Worm (Caenorhabditis elegans) whole organism, L4 larva: ENCODE results near the gene C26B9.6.

Experiments used
- F26F4.8 ChIP-seq: fragments of 200-800 bp; sonication (Bioruptor generic); conservative IDR thresholded peaks from 2 replicates; pipeline ENCODE4 v1.3.6; 2022; ENCODE audit warnings: missing genetic modification characterization, missing compliant biosample characterization
- F37D6.2 ChIP-seq: sonication (generic microtip); optimal IDR thresholded peaks from 2 replicates; lab custom pipeline; 2016; ENCODE audit warnings: mild to moderate bottlenecking, missing genetic modification characterization, missing compliant biosample characterization
- ZK337.2 ChIP-seq: fragments of 200-800 bp; sonication (Bioruptor generic); IDR thresholded peaks from 2 replicates; pipeline ENCODE4 v1.3.6; 2022; ENCODE audit warnings: missing genetic modification reagents, missing genetic modification characterization, missing compliant biosample characterization
- aha-1 ChIP-seq: fragments of 150-350 bp; peaks from one replicate; lab custom pipeline; 2014; ENCODE audit warnings: missing biosample characterization, missing genetic modification characterization
- aly-2 ChIP-seq: sonication (generic microtip); optimal IDR thresholded peaks from 2 replicates; lab custom pipeline; 2018; ENCODE audit warnings: missing biosample characterization, missing genetic modification characterization
- ceh-20 ChIP-seq: fragments of 200-800 bp; sonication (Bioruptor generic); IDR thresholded peaks from 2 replicates; pipeline ENCODE4 v1.3.6; 2022; ENCODE audit warnings: missing genetic modification reagents, missing genetic modification characterization, missing compliant biosample characterization
- daf-19 ChIP-seq: fragments of 200-800 bp; sonication (Bioruptor generic); conservative IDR thresholded peaks from 2 replicates; pipeline ENCODE4 v1.3.6; 2022; ENCODE audit warnings: missing genetic modification characterization, missing compliant biosample characterization
- dmd-6 ChIP-seq: fragments of 200-800 bp; sonication (Bioruptor generic); IDR thresholded peaks from 2 replicates; pipeline ENCODE4 v1.3.6; 2022; ENCODE audit warnings: missing genetic modification reagents, missing genetic modification characterization, missing compliant biosample characterization
- dve-1 ChIP-seq: sonication (generic microtip); optimal IDR thresholded peaks from 2 replicates; lab custom pipeline; 2017; ENCODE audit warnings: antibody characterized with exemption, mild to moderate bottlenecking, missing genetic modification characterization, missing compliant biosample characterization; ENCODE audit not compliant: insufficient read depth
- egl-27 ChIP-seq: sonication (generic microtip); optimal IDR thresholded peaks from 3 replicates; lab custom pipeline; 2017; ENCODE audit warnings: missing biosample characterization, missing genetic modification reagents, missing genetic modification characterization
- egl-43 ChIP-seq: fragments of 200-800 bp; sonication (Bioruptor generic); IDR thresholded peaks from 2 replicates; pipeline ENCODE4 v1.3.6; 2022; ENCODE audit warnings: missing genetic modification reagents, missing genetic modification characterization, missing compliant biosample characterization
- fkh-10 ChIP-seq: fragments of 150-350 bp; optimal IDR thresholded peaks from 2 replicates; lab custom pipeline; 2014; ENCODE audit warnings: missing biosample characterization, missing genetic modification reagents, missing genetic modification characterization
- gei-8 ChIP-seq: fragments of 200-800 bp; sonication (Bioruptor generic); optimal IDR thresholded peaks from 2 replicates; lab custom pipeline; 2018; ENCODE audit warnings: mild to moderate bottlenecking, missing genetic modification characterization, missing compliant biosample characterization
- hif-1 ChIP-seq, 2 experiments: sonication (generic microtip); optimal IDR thresholded peaks; 2 replicates each; lab custom pipeline; 2016 to 2017; ENCODE audit warnings: missing compliant biosample characterization in 2 of 2, missing genetic modification characterization in 2 of 2, missing genetic modification reagents in 2 of 2, missing genotype in 2 of 2, mild to moderate bottlenecking in 1 of 2
- hlh-11 ChIP-seq: fragments of 200-800 bp; sonication (Bioruptor generic); optimal IDR thresholded peaks from 2 replicates; lab custom pipeline; 2018; ENCODE audit warnings: mild to moderate bottlenecking, missing genetic modification characterization, missing compliant biosample characterization
- hlh-30 ChIP-seq: sonication (generic microtip); optimal IDR thresholded peaks from 2 replicates; lab custom pipeline; 2017; ENCODE audit warnings: antibody characterized with exemption, mild to moderate bottlenecking, missing genetic modification characterization, missing compliant biosample characterization; ENCODE audit not compliant: insufficient read depth
- hmg-1.1 ChIP-seq: fragments of 200-800 bp; sonication (Bioruptor generic); IDR thresholded peaks from 2 replicates; pipeline ENCODE4 v1.3.6; 2022; ENCODE audit warnings: missing genetic modification reagents, missing genetic modification characterization, missing compliant biosample characterization
- jun-1 ChIP-seq: fragments of 150-350 bp; optimal IDR thresholded peaks from 2 replicates; lab custom pipeline; 2014; ENCODE audit warnings: missing biosample characterization, missing genetic modification reagents, missing genetic modification characterization
- lin-29 ChIP-seq: fragments of 200-800 bp; sonication (Bioruptor generic); IDR thresholded peaks from 2 replicates; pipeline ENCODE4 v1.3.6; 2022; ENCODE audit warnings: missing genetic modification reagents, missing genetic modification characterization, missing compliant biosample characterization
- lin-38 ChIP-seq: fragments of 200-800 bp; sonication (Bioruptor generic); IDR thresholded peaks from 2 replicates; pipeline ENCODE4 v1.3.6; 2022; ENCODE audit warnings: missing genetic modification reagents, missing genetic modification characterization, missing compliant biosample characterization
- lsy-2 ChIP-seq, 2 experiments: fragments of 150-350 bp in 1 of 2; sonication (generic microtip) in 1 of 2; optimal IDR thresholded peaks; 2 replicates each; lab custom pipeline; 2014 to 2017; ENCODE audit warnings: missing biosample characterization in 2 of 2, missing genetic modification characterization in 2 of 2
- mep-1 ChIP-seq: fragments of 150-350 bp; sonication (generic microtip); optimal IDR thresholded peaks from 3 replicates; lab custom pipeline; 2014; ENCODE audit warnings: missing biosample characterization, missing genetic modification characterization
- nhr-111 ChIP-seq: fragments of 200-800 bp; sonication (Bioruptor generic); optimal IDR thresholded peaks from 2 replicates; lab custom pipeline; 2018; ENCODE audit warnings: mild to moderate bottlenecking, missing genetic modification characterization, missing compliant biosample characterization
- nhr-237 ChIP-seq: sonication (generic microtip); optimal IDR thresholded peaks from 2 replicates; lab custom pipeline; 2017; ENCODE audit warnings: missing biosample characterization, missing genetic modification characterization
- nhr-76 ChIP-seq: fragments of 150-350 bp; optimal IDR thresholded peaks from 2 replicates; lab custom pipeline; 2014; ENCODE audit warnings: missing biosample characterization, missing genetic modification characterization
- pha-4 ChIP-seq, 2 experiments: fragments of 150-350 bp in 1 of 2; fragments of 200-800 bp in 1 of 2; sonication (Bioruptor generic) in 1 of 2; IDR thresholded peaks in 1 of 2; optimal IDR thresholded peaks in 1 of 2; 2 replicates each; pipeline versions ENCODE4 v1.3.6 to Lab custom; 2014 to 2022; ENCODE audit warnings: missing genetic modification characterization in 2 of 2, missing genetic modification reagents in 2 of 2, missing biosample characterization in 1 of 2, missing compliant biosample characterization in 1 of 2
- rbr-2 ChIP-seq: sonication (generic microtip); optimal IDR thresholded peaks from 2 replicates; lab custom pipeline; 2016; ENCODE audit warnings: missing genotype, missing genetic modification characterization, missing compliant biosample characterization
- sdz-12 ChIP-seq: fragments of 200-800 bp; sonication (Bioruptor generic); optimal IDR thresholded peaks from 2 replicates; lab custom pipeline; 2018; ENCODE audit warnings: mild to moderate bottlenecking, missing genetic modification characterization, missing compliant biosample characterization
- snpc-4 ChIP-seq: fragments of 150-350 bp; optimal IDR thresholded peaks from 2 replicates; lab custom pipeline; 2014; ENCODE audit warnings: missing biosample characterization, missing genetic modification characterization
- ztf-11 ChIP-seq: fragments of 150-350 bp; optimal IDR thresholded peaks from 2 replicates; lab custom pipeline; 2014; ENCODE audit warnings: missing biosample characterization, missing genetic modification characterization

C26B9.6 gene

DNA sequence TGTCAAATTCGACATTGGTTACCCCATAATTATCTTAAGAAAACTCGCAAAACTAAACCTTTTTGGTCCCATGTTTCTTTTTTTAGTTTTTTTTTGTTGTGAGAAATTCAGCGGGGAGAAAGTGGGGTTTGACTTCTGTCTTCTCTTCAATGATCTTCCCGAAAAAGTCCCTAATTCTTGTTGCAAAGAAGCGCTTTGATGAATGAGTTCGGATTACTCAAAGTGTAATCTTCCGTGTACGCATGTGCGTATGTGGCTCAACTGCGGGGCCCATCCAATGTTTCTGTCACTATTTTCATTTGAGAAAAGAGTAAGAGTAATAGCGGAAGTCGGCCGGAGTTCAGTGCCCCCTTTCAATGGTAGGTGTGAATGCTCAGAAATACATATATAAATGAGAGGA is 24.1 kb downstream of the C26B9.6 start:
- TF ChIP-seq ztf-11: no peak
- no peak for TF ChIP-seq ceh-20
- TF ChIP-seq nhr-237 (tag; lab: Kevin White, UChicago): no peak
- TF ChIP-seq sdz-12 (GFP tag; lab: Kevin White, UChicago): no peak
- TF ChIP-seq pha-4 (GFP tag; IDR thresholded peaks at IDR 0.05; lab: Robert Waterston, UW): no peak
- no peak for TF ChIP-seq pha-4 (tag; optimal IDR thresholded peaks at IDR 0.05; lab: Kevin White, UChicago)
- no peak for TF ChIP-seq lin-38 (GFP tag; lab: Robert Waterston, UW)

ce11 chrX:5309622-5310021 is 25.6 kb downstream of the C26B9.6 start:
- TF ChIP-seq hif-1 (tag; optimal IDR thresholded peaks at IDR 0.05; lab: Kevin White, UChicago) (no peak), egl-43 (0 out of 2 replicates have a peak, but pooled peaks have one; percentile 17), ZK337.2 (GFP tag; lab: Robert Waterston, UW) (no peak), daf-19 (GFP tag; lab: Robert Waterston, UW) (no peak)

DNA sequence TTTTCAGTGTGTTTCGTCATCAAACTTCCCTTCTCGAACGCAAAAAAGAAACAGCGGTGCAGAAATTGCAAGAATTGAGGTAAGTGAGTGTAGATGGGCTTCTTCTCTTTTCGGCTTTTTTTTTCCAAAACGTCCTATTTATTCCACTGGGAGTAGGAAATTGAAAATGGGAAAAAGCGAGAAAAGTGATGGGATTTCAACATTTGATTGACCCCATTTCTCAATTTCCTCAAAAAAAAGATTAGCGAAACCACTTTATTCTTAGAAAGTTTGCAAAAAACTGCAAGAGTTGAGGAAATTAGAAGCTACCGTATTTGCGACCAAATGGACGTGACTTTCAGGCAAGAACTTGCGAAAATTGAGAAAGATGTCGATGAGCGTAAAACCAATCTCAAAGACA is 31.8 kb downstream of the C26B9.6 start, which contains the start of gene ags-3:
Gene ags-3, minus strand, starts transcription at position 101 of the 400 bp plus-strand sequence.
- TF ChIP-seq F26F4.8: no peak
- TF ChIP-seq aha-1 (tag; lab: Kevin White, UChicago): no peak
- no peak for TF ChIP-seq snpc-4 (tag; lab: Kevin White, UChicago)
- TF ChIP-seq egl-27 (tag; lab: Kevin White, UChicago): no peak
- TF ChIP-seq lin-29 (GFP tag; lab: Robert Waterston, UW): no peak

- TF ChIP-seq gei-8 (no peak), hlh-30 (tag; lab: Kevin White, UChicago) (peak; percentile 2), hlh-11 (tag; lab: Kevin White, UChicago) (peak; percentile 20), F37D6.2 (tag; lab: Kevin White, UChicago) (peak; percentile 24), lin-38 (GFP tag; lab: Robert Waterston, UW) (0 out of 2 replicates have a peak, but pooled peaks have one; percentile 12), hmg-1.1 (GFP tag; lab: Robert Waterston, UW) (peak; percentile 65), aly-2 (no peak), jun-1 (no peak), rbr-2 (peak; percentile 66), nhr-111 (GFP tag; lab: Kevin White, UChicago) (no peak), aha-1 (tag; lab: Kevin White, UChicago) (peak; percentile 96), fkh-10 (GFP tag; lab: Kevin White, UChicago) (peak; percentile 43), mep-1 (peak; percentile 54), lsy-2 (tag; optimal IDR thresholded peaks at IDR 0.05; lab: Kevin White, UChicago) (peak in 1 of 2 experiments; percentile 62), nhr-76 (tag; lab: Kevin White, UChicago) (no peak), dve-1 (tag; lab: Kevin White, UChicago) (peak; percentile 55), hif-1 (tag; optimal IDR thresholded peaks at IDR 0.05; lab: Kevin White, UChicago) (peak in 1 of 2 experiments; percentile 5), dmd-6 (GFP tag; lab: Robert Waterston, UW) (0 out of 2 replicates have a peak, but pooled peaks have one; percentile 16)
Observed at ce11 chrX:5297942-5298611, 37.2 kb downstream of the C26B9.6 start, which contains the start of gene ift-81. Gene ift-81 (plus strand): TSS chrX:5298561.

DNA sequence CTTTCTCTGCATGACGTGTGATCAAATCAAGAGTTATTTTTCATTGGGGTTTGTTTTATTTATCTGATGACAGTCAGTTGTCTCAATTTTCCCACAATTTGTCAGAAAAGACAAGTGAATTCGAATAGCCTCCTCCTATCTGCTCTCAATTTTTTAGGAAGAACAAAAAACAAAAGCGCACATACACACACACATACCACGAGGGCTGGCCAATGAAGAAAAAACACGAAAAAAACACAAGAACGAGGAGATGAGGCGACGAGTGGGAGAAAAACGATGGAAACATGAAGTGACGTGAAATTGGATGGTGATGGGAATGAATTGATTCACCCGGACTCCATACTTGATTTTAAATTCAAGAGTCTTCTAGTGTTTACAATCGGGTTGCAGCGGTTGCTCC is 41.4 kb downstream of the C26B9.6 start:
- TF ChIP-seq hif-1 (tag; optimal IDR thresholded peaks at IDR 0.05; lab: Kevin White, UChicago): peak in 1 of 2 experiments; percentile 5
- no peak for TF ChIP-seq jun-1
- peak; percentile 50 for TF ChIP-seq hlh-30 (tag; lab: Kevin White, UChicago)
- TF ChIP-seq, all 104 proteins: peak for 2
